Fruit fly (Drosophila melanogaster): ENCODE measurements around the gene Prx6a.

dm6 chr2L:2861885-2862620 is 16.0 kb downstream of the Prx6a start:
- TF ChIP-seq Hr39 (GFP tag; optimal IDR thresholded peaks at IDR 0.05), result no peak
- TF ChIP-seq CG16779 (tag; optimal IDR thresholded peaks at IDR 0.05), result peak; percentile 54
- TF ChIP-seq Eip75B (GFP tag; optimal IDR thresholded peaks at IDR 0.05), result peak; percentile 16
- no peak for TF ChIP-seq dsx (GFP tag; optimal IDR thresholded peaks at IDR 0.05; ENCODE audit: poor library complexity, severe bottlenecking)
- TF ChIP-seq OdsH (GFP tag; optimal IDR thresholded peaks at IDR 0.05), result no peak
- TF ChIP-seq CG8632 (GFP tag; optimal IDR thresholded peaks at IDR 0.05), result no peak
